Fruit fly (Drosophila melanogaster) whole organism: ENCODE measurements around the gene CG14442.

Experiments
- CG8478 ChIP-seq: fragments of >200 bp; optimal IDR thresholded peaks from 2 replicates; lab custom pipeline; 2018; ENCODE audit warnings: inconsistent platforms
- Dll ChIP-seq: fragments of >200 bp; optimal IDR thresholded peaks from 2 replicates; lab custom pipeline; 2017
- EcR ChIP-seq, 2 experiments: fragments of >200 bp; optimal IDR thresholded peaks; 2 replicates each; lab custom pipeline; 2017; ENCODE audit warnings: missing biosample characterization in 2 of 2, missing genetic modification characterization in 2 of 2, missing genetic modification reagents in 2 of 2
- pan ChIP-seq: fragments of >200 bp; optimal IDR thresholded peaks from 2 replicates; lab custom pipeline; 2017
- psq ChIP-seq: fragments of >200 bp; optimal IDR thresholded peaks from 2 replicates; lab custom pipeline; 2017
- usp ChIP-seq: fragments of >200 bp; optimal IDR thresholded peaks from 2 replicates; lab custom pipeline; 2017; ENCODE audit warnings: missing biosample characterization, missing genetic modification characterization, mixed read lengths

dm6 chrX:6730600-6731259, 35.9 kb upstream of the CG14442 start:
- TF ChIP-seq pan (lab: Kevin White, UChicago) = no peak
- no peak for TF ChIP-seq usp (GFP tag; lab: Kevin White, UChicago)
- no peak for TF ChIP-seq CG8478 (lab: Kevin White, UChicago)
- no peak for TF ChIP-seq psq (lab: Kevin White, UChicago)
- TF ChIP-seq EcR (GFP tag; optimal IDR thresholded peaks at IDR 0.05; lab: Kevin White, UChicago) = no peak
- TF ChIP-seq Dll (lab: Kevin White, UChicago) = no peak
